Worm (Caenorhabditis elegans) whole organism, late embryonic: ENCODE results near the gene srx-118.

Experiments used
- C08G9.2 ChIP-seq: sonication (generic microtip); optimal IDR thresholded peaks from 2 replicates; lab custom pipeline; 2016; ENCODE audit warnings: mild to moderate bottlenecking, missing genetic modification characterization, moderate library complexity, missing compliant biosample characterization
- C38D4.7 ChIP-seq: fragments of 200-800 bp; sonication (Bioruptor generic); optimal IDR thresholded peaks from 2 replicates; lab custom pipeline; 2018; ENCODE audit warnings: mild to moderate bottlenecking, missing genetic modification characterization, moderate library complexity, missing compliant biosample characterization
- K02D7.2 ChIP-seq: sonication (generic microtip); optimal IDR thresholded peaks from 2 replicates; lab custom pipeline; 2017; ENCODE audit warnings: mild to moderate bottlenecking, missing genetic modification characterization, missing compliant biosample characterization
- ama-1 ChIP-seq: fragments of 150-350 bp; optimal IDR thresholded peaks from 2 replicates; lab custom pipeline; 2014
- ceh-19 ChIP-seq: fragments of 200-800 bp; sonication (Bioruptor generic); optimal IDR thresholded peaks from 2 replicates; lab custom pipeline; 2018; ENCODE audit warnings: mild to moderate bottlenecking, missing genetic modification characterization, missing compliant biosample characterization
- ceh-22 ChIP-seq: sonication (generic microtip); optimal IDR thresholded peaks from 2 replicates; lab custom pipeline; 2017; ENCODE audit warnings: missing biosample characterization, missing genetic modification characterization
- ceh-30 ChIP-seq: fragments of 150-350 bp; optimal IDR thresholded peaks from 2 replicates; lab custom pipeline; 2014; ENCODE audit warnings: missing biosample characterization, missing genetic modification characterization
- ceh-34 ChIP-seq: sonication (generic microtip); optimal IDR thresholded peaks from 2 replicates; lab custom pipeline; 2016; ENCODE audit warnings: mild to moderate bottlenecking, missing genetic modification characterization, missing compliant biosample characterization
- ceh-45 ChIP-seq: fragments of 200-800 bp; sonication (Bioruptor generic); IDR thresholded peaks from 2 replicates; pipeline ENCODE4 v1.3.6; 2022; ENCODE audit warnings: missing genetic modification reagents, missing genetic modification characterization, missing compliant biosample characterization
- ceh-48 ChIP-seq: sonication (generic microtip); optimal IDR thresholded peaks from 2 replicates; lab custom pipeline; 2016; ENCODE audit warnings: missing genetic modification characterization, inconsistent platforms, missing compliant biosample characterization
- ceh-9 ChIP-seq: sonication (generic microtip); optimal IDR thresholded peaks from 2 replicates; lab custom pipeline; 2016; ENCODE audit warnings: mild to moderate bottlenecking, missing genetic modification characterization, inconsistent platforms, missing compliant biosample characterization
- che-1 ChIP-seq: sonication (generic microtip); optimal IDR thresholded peaks from 2 replicates; lab custom pipeline; 2016; ENCODE audit warnings: mild to moderate bottlenecking, missing genetic modification characterization, missing compliant biosample characterization
- dmd-4 ChIP-seq: sonication (generic microtip); optimal IDR thresholded peaks from 2 replicates; lab custom pipeline; 2016; ENCODE audit warnings: borderline replicate concordance, missing genetic modification characterization, missing compliant biosample characterization
- dve-1 ChIP-seq: sonication (generic microtip); optimal IDR thresholded peaks from 2 replicates; lab custom pipeline; 2017; ENCODE audit warnings: antibody characterized with exemption, mild to moderate bottlenecking, missing genetic modification characterization, missing compliant biosample characterization
- elt-2 ChIP-seq: sonication (generic microtip); optimal IDR thresholded peaks from 2 replicates; lab custom pipeline; 2016; ENCODE audit warnings: missing genetic modification reagents, missing genetic modification characterization, missing compliant biosample characterization
- ets-4 ChIP-seq: sonication (generic microtip); optimal IDR thresholded peaks from 2 replicates; lab custom pipeline; 2016; ENCODE audit warnings: missing genetic modification characterization, missing compliant biosample characterization
- eyg-1 ChIP-seq: sonication (generic microtip); optimal IDR thresholded peaks from 2 replicates; lab custom pipeline; 2016; ENCODE audit warnings: missing genotype, missing genetic modification characterization, missing compliant biosample characterization
- fax-1 ChIP-seq: sonication (generic microtip); optimal IDR thresholded peaks from 2 replicates; lab custom pipeline; 2016; ENCODE audit warnings: missing genotype, missing genetic modification characterization, missing compliant biosample characterization
- gmeb-2 ChIP-seq: sonication (generic microtip); optimal IDR thresholded peaks from 2 replicates; lab custom pipeline; 2016; ENCODE audit warnings: missing genetic modification characterization, inconsistent platforms, missing compliant biosample characterization
- hlh-15 ChIP-seq: sonication (generic microtip); optimal IDR thresholded peaks from 2 replicates; lab custom pipeline; 2016; ENCODE audit warnings: missing genetic modification characterization, missing compliant biosample characterization
- lin-11 ChIP-seq: fragments of 200-800 bp; sonication (Bioruptor generic); optimal IDR thresholded peaks from 2 replicates; lab custom pipeline; 2018; ENCODE audit warnings: mild to moderate bottlenecking, missing genetic modification characterization, missing compliant biosample characterization
- madf-2 ChIP-seq: sonication (generic microtip); optimal IDR thresholded peaks from 2 replicates; lab custom pipeline; 2017; ENCODE audit warnings: missing genetic modification characterization, missing compliant biosample characterization
- nfya-1 ChIP-seq: sonication (generic microtip); optimal IDR thresholded peaks from 2 replicates; lab custom pipeline; 2017; ENCODE audit warnings: missing genetic modification characterization, mild to moderate bottlenecking, missing compliant biosample characterization, antibody characterized with exemption, moderate library complexity
- nhr-232 ChIP-seq: sonication (generic microtip); optimal IDR thresholded peaks from 2 replicates; lab custom pipeline; 2016; ENCODE audit warnings: missing genetic modification characterization, missing compliant biosample characterization
- odd-2 ChIP-seq: sonication (generic microtip); optimal IDR thresholded peaks from 2 replicates; lab custom pipeline; 2017; ENCODE audit warnings: antibody characterized with exemption, mild to moderate bottlenecking, missing genetic modification characterization, missing compliant biosample characterization
- pag-3 ChIP-seq: sonication (generic microtip); optimal IDR thresholded peaks from 2 replicates; lab custom pipeline; 2016; ENCODE audit warnings: missing compliant biosample characterization, missing genetic modification characterization, borderline replicate concordance
- pha-2 ChIP-seq: sonication (generic microtip); optimal IDR thresholded peaks from 2 replicates; lab custom pipeline; 2017; ENCODE audit warnings: mild to moderate bottlenecking, missing genetic modification characterization, missing compliant biosample characterization
- pha-4 ChIP-seq: fragments of 150-350 bp; optimal IDR thresholded peaks from 2 replicates; lab custom pipeline; 2018; ENCODE audit warnings: missing biosample characterization, missing genetic modification reagents, missing genetic modification characterization
- pros-1 ChIP-seq: fragments of 150-350 bp; optimal IDR thresholded peaks from 2 replicates; lab custom pipeline; 2014; ENCODE audit warnings: missing biosample characterization, missing genetic modification reagents, missing genetic modification characterization
- rnt-1 ChIP-seq: sonication (generic microtip); optimal IDR thresholded peaks from 2 replicates; lab custom pipeline; 2016; ENCODE audit warnings: missing genetic modification characterization, missing compliant biosample characterization
- sox-2 ChIP-seq: fragments of 200-800 bp; sonication (Bioruptor generic); IDR thresholded peaks from 2 replicates; pipeline ENCODE4 v1.3.6; 2022; ENCODE audit warnings: missing genetic modification reagents, missing genetic modification characterization, missing compliant biosample characterization
- syd-9 ChIP-seq: sonication (generic microtip); optimal IDR thresholded peaks from 2 replicates; lab custom pipeline; 2016; ENCODE audit warnings: mild to moderate bottlenecking, missing genetic modification characterization, moderate library complexity, missing compliant biosample characterization
- tbx-7 ChIP-seq: sonication (generic microtip); optimal IDR thresholded peaks from 2 replicates; lab custom pipeline; 2016; ENCODE audit warnings: missing genotype, missing genetic modification characterization, missing compliant biosample characterization
- unc-3 ChIP-seq, 2 experiments: fragments of 200-800 bp in 1 of 2; sonication (Bioruptor generic) in 1 of 2; sonication (generic microtip) in 1 of 2; conservative IDR thresholded peaks in 1 of 2; optimal IDR thresholded peaks in 1 of 2; 2 replicates each; pipeline versions ENCODE4 v1.3.6 to Lab custom; 2016 to 2022; ENCODE audit warnings: missing compliant biosample characterization in 2 of 2, missing genetic modification characterization in 2 of 2, missing genetic modification reagents in 1 of 2
- unc-42 ChIP-seq: sonication (generic microtip); optimal IDR thresholded peaks from 2 replicates; lab custom pipeline; 2016; ENCODE audit warnings: missing genotype, missing genetic modification characterization, missing compliant biosample characterization
- zip-5 ChIP-seq: sonication (generic microtip); optimal IDR thresholded peaks from 2 replicates; lab custom pipeline; 2016; ENCODE audit warnings: missing genetic modification characterization, missing compliant biosample characterization
- ztf-16 ChIP-seq: sonication (generic microtip); optimal IDR thresholded peaks from 2 replicates; lab custom pipeline; 2017; ENCODE audit warnings: missing genetic modification characterization, missing compliant biosample characterization

srx-118 gene

DNA sequence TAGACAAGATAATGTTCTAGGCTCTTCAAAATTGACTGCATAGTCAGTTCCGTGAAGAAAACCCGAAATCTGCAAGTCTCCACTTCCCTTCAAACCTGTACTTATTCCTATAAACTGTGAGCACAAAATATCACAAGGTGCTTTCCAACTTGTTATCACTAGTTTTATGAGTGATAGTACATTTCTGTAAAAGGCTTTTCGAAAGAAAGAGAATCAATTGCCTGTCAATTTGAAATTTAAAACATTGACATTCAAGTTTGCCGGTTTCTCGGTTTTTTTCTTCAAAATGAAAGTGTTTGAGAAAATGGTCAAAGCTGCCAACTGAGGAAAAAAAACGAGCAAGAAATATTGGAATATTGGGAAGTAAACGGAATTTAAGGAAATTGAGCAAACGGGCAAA lies 7.6 kb upstream of the srx-118 start:
- TF ChIP-seq C38D4.7 (GFP tag; lab: Kevin White, UChicago) = no peak
- no peak for TF ChIP-seq ceh-19 (GFP tag; lab: Kevin White, UChicago)
- TF ChIP-seq unc-3 (GFP tag; conservative IDR thresholded peaks at IDR 0.05; lab: Robert Waterston, UW) = no peak
- TF ChIP-seq unc-3 (tag; optimal IDR thresholded peaks at IDR 0.05; lab: Kevin White, UChicago) = no peak
- TF ChIP-seq pros-1 (tag; lab: Kevin White, UChicago) = no peak
- no peak for TF ChIP-seq che-1
- no peak for TF ChIP-seq K02D7.2 (tag; lab: Kevin White, UChicago)
- TF ChIP-seq madf-2 = no peak
- no peak for TF ChIP-seq ama-1 (lab: Kevin White, UChicago)
- no peak for TF ChIP-seq ceh-22 (tag; lab: Kevin White, UChicago)
- no peak for TF ChIP-seq syd-9
- no peak for TF ChIP-seq ceh-45 (GFP tag; lab: Robert Waterston, UW)
- TF ChIP-seq pag-3 (tag; lab: Kevin White, UChicago) = no peak
- no peak for TF ChIP-seq ceh-34 (tag; lab: Kevin White, UChicago)
- TF ChIP-seq rnt-1 (tag; lab: Kevin White, UChicago) = no peak
- no peak for TF ChIP-seq elt-2 (tag; lab: Kevin White, UChicago)
- TF ChIP-seq pha-2 (tag; lab: Kevin White, UChicago) = no peak

DNA sequence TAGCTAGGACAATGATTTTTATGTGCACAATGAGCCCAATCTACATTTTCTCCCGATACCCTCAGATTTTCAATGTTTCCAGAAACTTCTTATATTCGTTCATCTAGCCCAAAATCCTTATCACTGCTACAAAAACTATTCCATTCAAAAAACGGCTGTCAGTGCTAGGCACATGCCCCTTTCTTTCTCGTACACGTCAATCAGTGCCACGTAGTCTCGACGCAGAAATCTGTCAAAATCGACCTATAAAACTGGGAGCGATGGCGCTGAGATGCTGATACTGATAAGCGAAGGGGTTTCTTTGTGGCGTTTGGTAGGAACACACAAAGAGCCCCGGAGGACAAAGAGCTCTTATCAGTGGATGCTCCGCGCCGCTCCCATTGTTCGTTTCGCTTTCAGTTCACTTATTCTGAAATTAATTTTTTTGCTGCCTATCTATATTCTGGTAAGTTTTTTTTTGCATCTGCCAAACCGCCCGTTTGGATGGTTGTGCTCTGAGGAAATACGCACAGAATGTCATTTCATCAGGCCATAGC lies 6.7 kb upstream of the srx-118 start, which contains the start of gene srh-70:
Gene srh-70, minus strand, starts transcription at position 51 of the 536 bp plus-strand sequence.
- no peak for TF ChIP-seq ceh-34 (tag; lab: Kevin White, UChicago)
- no peak for TF ChIP-seq unc-42 (tag; lab: Kevin White, UChicago)
- TF ChIP-seq dve-1 = no peak
- TF ChIP-seq K02D7.2 (tag; lab: Kevin White, UChicago) = no peak
- no peak for TF ChIP-seq tbx-7 (tag; lab: Kevin White, UChicago)
- TF ChIP-seq ceh-9 (tag; lab: Kevin White, UChicago) = no peak
- no peak for TF ChIP-seq elt-2 (tag; lab: Kevin White, UChicago)
- no peak for TF ChIP-seq fax-1 (tag; lab: Kevin White, UChicago)
- TF ChIP-seq ceh-48 = no peak
- no peak for TF ChIP-seq lin-11 (tag; lab: Kevin White, UChicago)
- no peak for TF ChIP-seq hlh-15 (tag; lab: Kevin White, UChicago)
- TF ChIP-seq ceh-19 (GFP tag; lab: Kevin White, UChicago) = no peak
- TF ChIP-seq eyg-1 = no peak

DNA sequence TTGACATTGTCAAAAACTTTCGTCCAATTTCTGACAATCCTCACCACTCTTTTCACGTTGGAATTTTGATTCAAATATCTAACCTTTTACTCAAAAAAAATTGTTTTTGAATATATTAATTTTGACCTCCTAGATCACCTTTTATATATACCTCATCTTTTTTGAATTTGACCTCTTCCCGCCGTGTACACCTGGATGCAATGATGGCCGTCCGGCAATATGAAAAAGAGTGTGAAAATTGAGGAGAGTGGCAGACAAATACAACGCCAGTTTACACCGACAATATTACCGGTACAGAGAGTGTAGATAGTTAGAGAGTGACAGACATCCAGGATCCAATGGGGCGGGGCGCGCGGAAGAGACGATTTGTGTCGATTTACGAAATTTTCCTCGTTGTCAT lies 6.0 kb upstream of the srx-118 start, which contains the start of gene ceh-99:
Gene ceh-99, plus strand, starts transcription at position 366 of the 400 bp plus-strand sequence.
- TF ChIP-seq zip-5 = no peak
- no peak for TF ChIP-seq odd-2 (tag; lab: Kevin White, UChicago)
- no peak for TF ChIP-seq elt-2 (tag; lab: Kevin White, UChicago)
- no peak for TF ChIP-seq dve-1
- no peak for TF ChIP-seq ceh-30 (tag; lab: Kevin White, UChicago)
- no peak for TF ChIP-seq ztf-16 (tag; lab: Kevin White, UChicago)
- no peak for TF ChIP-seq tbx-7 (tag; lab: Kevin White, UChicago)
- no peak for TF ChIP-seq pha-2 (tag; lab: Kevin White, UChicago)
- no peak for TF ChIP-seq pag-3 (tag; lab: Kevin White, UChicago)
- no peak for TF ChIP-seq ama-1 (lab: Kevin White, UChicago)

DNA sequence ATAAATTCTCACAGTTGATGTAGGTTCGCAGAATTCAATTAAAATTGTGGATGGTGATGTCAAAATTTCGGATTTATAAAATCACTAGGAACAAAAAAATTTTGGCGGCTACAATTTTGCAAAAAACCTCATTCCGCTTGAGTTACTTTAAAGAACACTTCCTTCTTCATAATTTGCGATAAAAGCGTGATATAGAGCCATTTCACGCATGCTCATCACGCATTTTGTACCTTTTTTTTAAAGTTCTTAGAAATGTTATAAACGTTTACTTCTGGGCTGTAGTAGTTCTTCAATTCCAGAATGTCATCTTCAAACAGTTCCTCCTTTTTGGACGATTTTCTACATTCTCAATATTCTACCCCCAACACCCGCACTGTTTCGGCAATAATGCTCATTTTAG lies 2.3 kb downstream of the srx-118 start, which contains the start of gene srx-119:
Gene srx-119, plus strand, starts transcription at position 301 of the 400 bp plus-strand sequence.
- TF ChIP-seq gmeb-2 (tag; lab: Kevin White, UChicago) (no peak), sox-2 (GFP tag; lab: Robert Waterston, UW) (no peak), nfya-1 (tag; lab: Kevin White, UChicago) (no peak), ceh-48 (no peak), C08G9.2 (no peak), madf-2 (no peak), ets-4 (tag; lab: Kevin White, UChicago) (no peak), dmd-4 (no peak), tbx-7 (tag; lab: Kevin White, UChicago) (no peak), nhr-232 (tag; lab: Kevin White, UChicago) (no peak), pha-4 (no peak), dve-1 (no peak)
